Worm (Caenorhabditis elegans): ENCODE results near the gene lido-2.

- TF ChIP-seq tab-1 (GFP tag; IDR thresholded peaks at IDR 0.05) (no peak), flt-1 (GFP tag; IDR thresholded peaks at IDR 0.05) (no peak), ref-1 (GFP tag; conservative IDR thresholded peaks at IDR 0.05) (no peak)
Observed at ce11 chrX:17064820-17065219, 35.7 kb downstream of the lido-2 start.

All from whole organism, midembryonic.